Fruit fly (Drosophila melanogaster) whole organism, embryonic: Measurements from ENCODE around the gene upd2.
A peak's percentile ranks its signal among the peaks of the same experiment; 100 is the strongest.

Experiments used
- Awh ChIP-seq: fragments of 200-800 bp; sonication (Bioruptor generic); IDR thresholded peaks from 2 replicates; pipeline ENCODE4, ENCODE4 v1.3.6; 2022; ENCODE audit warnings: missing biosample characterization, missing genetic modification characterization
- Bdp1 ChIP-seq: fragments of 200-800 bp; sonication (Bioruptor generic); optimal IDR thresholded peaks from 3 replicates; lab custom pipeline; 2016; ENCODE audit warnings: missing biosample characterization, missing genetic modification characterization
- Blimp-1 ChIP-seq: fragments of 200-800 bp; sonication (Bioruptor generic); optimal IDR thresholded peaks from 3 replicates; lab custom pipeline; 2018; ENCODE audit warnings: missing biosample characterization, missing genetic modification characterization, mild to moderate bottlenecking, moderate library complexity, missing genetic modification reagents
- CG11560 ChIP-seq: fragments of 200-800 bp; sonication (Bioruptor generic); IDR thresholded peaks from 3 replicates; pipeline ENCODE4 v1.3.6; 2022; ENCODE audit warnings: missing biosample characterization, missing genetic modification characterization
- CG12071 ChIP-seq: fragments of 200-800 bp; sonication (Bioruptor generic); optimal IDR thresholded peaks from 3 replicates; lab custom pipeline; 2018; ENCODE audit warnings: missing biosample characterization, mild to moderate bottlenecking, missing genetic modification characterization
- CG15269 ChIP-seq: fragments of 200-800 bp; sonication (Bioruptor generic); optimal IDR thresholded peaks from 2 replicates; lab custom pipeline; 2018; ENCODE audit warnings: missing biosample characterization, mild to moderate bottlenecking, missing genetic modification characterization, moderate library complexity
- CG1647 ChIP-seq: fragments of 200-800 bp; sonication (Bioruptor generic); optimal IDR thresholded peaks from 3 replicates; lab custom pipeline; 2016; ENCODE audit warnings: missing biosample characterization, missing genetic modification characterization
- CG17568 ChIP-seq: fragments of 200-800 bp; sonication (Bioruptor generic); optimal IDR thresholded peaks from 2 replicates; lab custom pipeline; 2018; ENCODE audit warnings: missing biosample characterization, mild to moderate bottlenecking, missing genetic modification characterization, moderate library complexity
- CG31388 ChIP-seq: fragments of 200-800 bp; sonication (Bioruptor generic); optimal IDR thresholded peaks from 2 replicates; lab custom pipeline; 2016; ENCODE audit warnings: missing biosample characterization, missing genetic modification characterization
- CG3726 ChIP-seq: fragments of 200-800 bp; sonication (Bioruptor generic); IDR thresholded peaks from 3 replicates; pipeline ENCODE4, ENCODE4 v1.3.6; 2022; ENCODE audit warnings: missing biosample characterization, missing genetic modification characterization
- CG4360 ChIP-seq: fragments of 200-800 bp; sonication (Bioruptor generic); IDR thresholded peaks from 2 replicates; pipeline ENCODE4 v1.3.6; 2022; ENCODE audit warnings: missing biosample characterization, missing genetic modification characterization
- CG4707 ChIP-seq: fragments of 200-800 bp; sonication (Bioruptor generic); optimal IDR thresholded peaks from 2 replicates; lab custom pipeline; 2018; ENCODE audit warnings: missing biosample characterization, mild to moderate bottlenecking, missing genetic modification characterization, moderate library complexity
- CG6175 ChIP-seq: fragments of 200-800 bp; sonication (Bioruptor generic); IDR thresholded peaks from 3 replicates; pipeline ENCODE4 v1.3.6; 2022; ENCODE audit warnings: missing biosample characterization, missing genetic modification characterization
- CG6654 ChIP-seq: fragments of 200-800 bp; sonication (Bioruptor generic); optimal IDR thresholded peaks from 2 replicates; lab custom pipeline; 2017; ENCODE audit warnings: missing biosample characterization, mild to moderate bottlenecking, missing genetic modification characterization
- CG6765 ChIP-seq: fragments of 200-800 bp; sonication (Bioruptor generic); optimal IDR thresholded peaks from 3 replicates; lab custom pipeline; 2017; ENCODE audit warnings: missing biosample characterization, mild to moderate bottlenecking, missing genetic modification characterization
- CG6813 ChIP-seq: fragments of 200-800 bp; sonication (Bioruptor generic); optimal IDR thresholded peaks from 2 replicates; lab custom pipeline; 2017; ENCODE audit warnings: missing biosample characterization, missing genetic modification characterization, mild to moderate bottlenecking, moderate library complexity, missing genetic modification reagents
- CG8290 ChIP-seq, 3 experiments: fragments of 200-800 bp; sonication (Bioruptor generic); optimal IDR thresholded peaks; 2 replicates each; lab custom pipeline; 2016 to 2019; ENCODE audit warnings: missing biosample characterization in 3 of 3, missing genetic modification characterization in 3 of 3, mild to moderate bottlenecking in 2 of 3, moderate library complexity in 1 of 3
- CG9609 ChIP-seq: fragments of 200-800 bp; sonication (Bioruptor generic); optimal IDR thresholded peaks from 3 replicates; lab custom pipeline; 2016; ENCODE audit warnings: missing biosample characterization, missing genetic modification characterization
- CHES-1-like ChIP-seq: fragments of 200-800 bp; sonication (Bioruptor generic); optimal IDR thresholded peaks from 2 replicates; lab custom pipeline; 2016; ENCODE audit warnings: missing biosample characterization, missing genetic modification characterization
- CkIIα-i1 ChIP-seq: fragments of 200-800 bp; sonication (Bioruptor generic); IDR thresholded peaks from 2 replicates; pipeline ENCODE4 v1.3.6; 2022; ENCODE audit warnings: missing biosample characterization, missing genetic modification characterization
- Deaf1 ChIP-seq: fragments of 200-800 bp; optimal IDR thresholded peaks from 3 replicates; lab custom pipeline; 2019; ENCODE audit warnings: missing biosample characterization, mild to moderate bottlenecking, missing genetic modification characterization, moderate library complexity
- Fer1 ChIP-seq: fragments of 200-800 bp; sonication (Bioruptor generic); optimal IDR thresholded peaks from 2 replicates; lab custom pipeline; 2017; ENCODE audit warnings: missing biosample characterization, mild to moderate bottlenecking, missing genetic modification characterization
- Fer2 ChIP-seq: fragments of 200-800 bp; sonication (Bioruptor generic); optimal IDR thresholded peaks from 2 replicates; lab custom pipeline; 2018; ENCODE audit warnings: missing biosample characterization, mild to moderate bottlenecking, missing genetic modification characterization, moderate library complexity
- HHEX ChIP-seq: fragments of 200-800 bp; sonication (Bioruptor generic); optimal IDR thresholded peaks from 3 replicates; lab custom pipeline; 2017; ENCODE audit warnings: missing biosample characterization, mild to moderate bottlenecking, missing genetic modification characterization, missing genetic modification reagents
- Jarid2 ChIP-seq: fragments of 200-800 bp; sonication (Bioruptor generic); optimal IDR thresholded peaks from 3 replicates; lab custom pipeline; 2017; ENCODE audit warnings: mild to moderate bottlenecking, missing biosample characterization, missing genetic modification reagents, missing genetic modification characterization
- Lhr ChIP-seq: fragments of 200-800 bp; sonication (Bioruptor generic); optimal IDR thresholded peaks from 3 replicates; lab custom pipeline; 2017; ENCODE audit warnings: mild to moderate bottlenecking, missing biosample characterization, missing genetic modification reagents, missing genetic modification characterization
- Nf-YB ChIP-seq: fragments of 200-800 bp; sonication (Bioruptor generic); optimal IDR thresholded peaks from 3 replicates; lab custom pipeline; 2019; ENCODE audit warnings: missing biosample characterization, mild to moderate bottlenecking, missing genetic modification characterization, moderate library complexity
- NfI ChIP-seq: fragments of 200-800 bp; sonication (Bioruptor generic); optimal IDR thresholded peaks from 3 replicates; lab custom pipeline; 2018; ENCODE audit warnings: missing biosample characterization, mild to moderate bottlenecking, missing genetic modification characterization, moderate library complexity
- Scr ChIP-seq: fragments of 200-800 bp; sonication (Bioruptor generic); IDR thresholded peaks from 2 replicates; pipeline ENCODE4 v1.3.6; 2022; ENCODE audit warnings: missing biosample characterization, missing genetic modification characterization; ENCODE audit not compliant: partially characterized antibody
- Xrp1 ChIP-seq: fragments of 200-800 bp; sonication (Bioruptor generic); IDR thresholded peaks from 2 replicates; pipeline ENCODE4 v1.3.6; 2022; ENCODE audit warnings: missing biosample characterization, missing genetic modification characterization
- ab ChIP-seq: fragments of 200-800 bp; sonication (Bioruptor generic); optimal IDR thresholded peaks from 2 replicates; lab custom pipeline; 2016; ENCODE audit warnings: missing biosample characterization, missing genetic modification characterization
- ac ChIP-seq: fragments of 200-800 bp; sonication (Bioruptor generic); optimal IDR thresholded peaks from 3 replicates; lab custom pipeline; 2017; ENCODE audit warnings: missing biosample characterization, mild to moderate bottlenecking, missing genetic modification characterization
- br ChIP-seq: fragments of >200 bp; optimal IDR thresholded peaks from 2 replicates; lab custom pipeline; 2017
- caup ChIP-seq: fragments of 200-800 bp; sonication (Bioruptor generic); optimal IDR thresholded peaks from 3 replicates; lab custom pipeline; 2017; ENCODE audit warnings: missing biosample characterization, mild to moderate bottlenecking, missing genetic modification characterization, moderate library complexity; ENCODE audit not compliant: severe bottlenecking
- crp ChIP-seq, 2 experiments: fragments of 200-800 bp; sonication (Bioruptor generic); optimal IDR thresholded peaks; 2 replicates in 1 of 2; 3 replicates in 1 of 2; lab custom pipeline; 2017; ENCODE audit warnings: missing biosample characterization in 2 of 2, missing genetic modification characterization in 2 of 2, mild to moderate bottlenecking in 1 of 2, moderate library complexity in 1 of 2
- danr ChIP-seq: fragments of 200-800 bp; sonication (Bioruptor generic); IDR thresholded peaks from 2 replicates; pipeline ENCODE4 v1.3.6; 2022; ENCODE audit warnings: missing biosample characterization, missing genetic modification characterization
- dpn ChIP-seq, 2 experiments: fragments of 200-800 bp; sonication (Bioruptor generic); optimal IDR thresholded peaks; 3 replicates each; lab custom pipeline; 2016; ENCODE audit warnings: missing biosample characterization in 2 of 2, missing genetic modification characterization in 2 of 2
- gcm2 ChIP-seq: fragments of 200-800 bp; sonication (Bioruptor generic); optimal IDR thresholded peaks from 2 replicates; lab custom pipeline; 2016; ENCODE audit warnings: missing biosample characterization, missing genetic modification characterization
- grau ChIP-seq: fragments of 200-800 bp; optimal IDR thresholded peaks from 3 replicates; lab custom pipeline; 2019; ENCODE audit warnings: missing biosample characterization, mild to moderate bottlenecking, missing genetic modification characterization, moderate library complexity
- gro ChIP-seq: fragments of 200-800 bp; sonication (Bioruptor generic); optimal IDR thresholded peaks from 2 replicates; lab custom pipeline; 2016; ENCODE audit warnings: missing biosample characterization, missing genetic modification characterization
- h ChIP-seq: fragments of >200 bp; optimal IDR thresholded peaks from 2 replicates; lab custom pipeline; 2017
- insv ChIP-seq, 2 experiments: fragments of 200-800 bp; sonication (Bioruptor generic); optimal IDR thresholded peaks; 3 replicates each; lab custom pipeline; 2016 to 2018; ENCODE audit warnings: missing biosample characterization in 2 of 2, missing genetic modification characterization in 2 of 2
- kni ChIP-seq: fragments of 200-800 bp; sonication (Bioruptor generic); optimal IDR thresholded peaks from 3 replicates; lab custom pipeline; 2017; ENCODE audit warnings: mild to moderate bottlenecking, missing biosample characterization, missing genetic modification reagents, missing genetic modification characterization
- lab ChIP-seq: fragments of 200-800 bp; sonication (Bioruptor generic); optimal IDR thresholded peaks from 3 replicates; lab custom pipeline; 2017; ENCODE audit warnings: missing biosample characterization, missing genetic modification characterization, mild to moderate bottlenecking, moderate library complexity, missing genetic modification reagents
- org-1 ChIP-seq: fragments of 200-800 bp; sonication (Bioruptor generic); optimal IDR thresholded peaks from 2 replicates; lab custom pipeline; 2017; ENCODE audit warnings: missing biosample characterization, missing genetic modification characterization
- otp ChIP-seq: fragments of 200-800 bp; sonication (Bioruptor generic); IDR thresholded peaks from 3 replicates; pipeline ENCODE4, ENCODE4 v1.3.6; 2022; ENCODE audit warnings: missing biosample characterization, missing genetic modification characterization
- pita ChIP-seq: fragments of 200-800 bp; sonication (Bioruptor generic); optimal IDR thresholded peaks from 2 replicates; lab custom pipeline; 2017; ENCODE audit warnings: missing biosample characterization, mild to moderate bottlenecking, missing genetic modification characterization
- sens ChIP-seq: fragments of 200-800 bp; sonication (Bioruptor generic); peaks from one replicate; lab custom pipeline; 2016; ENCODE audit warnings: missing biosample characterization, missing genetic modification characterization
- sob ChIP-seq: fragments of 200-800 bp; sonication (Bioruptor generic); IDR thresholded peaks from 2 replicates; pipeline ENCODE4 v1.3.6; 2022; ENCODE audit warnings: missing biosample characterization, missing genetic modification characterization
- vfl ChIP-seq: fragments of 200-800 bp; sonication (Bioruptor generic); optimal IDR thresholded peaks from 2 replicates; lab custom pipeline; 2016; ENCODE audit warnings: missing biosample characterization, missing genetic modification characterization
- zen ChIP-seq: fragments of 200-800 bp; sonication (Bioruptor generic); optimal IDR thresholded peaks from 3 replicates; lab custom pipeline; 2018; ENCODE audit warnings: missing biosample characterization, mild to moderate bottlenecking, missing genetic modification characterization, moderate library complexity

Gene upd2

dm6 chrX:18239301-18239700 lies 3.8 kb downstream of the upd2 start (continued):
- TF ChIP-seq CG8290 (GFP tag; optimal IDR thresholded peaks at IDR 0.05; lab: Kevin White, UChicago): peak; percentile 66
- TF ChIP-seq CG8290 (tag; optimal IDR thresholded peaks at IDR 0.05; lab: Kevin White, UChicago): peak in 1 of 2 experiments; percentile 81
- no peak for TF ChIP-seq Fer2 (tag; lab: Kevin White, UChicago)
- no peak for TF ChIP-seq CG1647 (GFP tag; lab: Kevin White, UChicago)
- TF ChIP-seq HHEX (GFP tag; lab: Kevin White, UChicago): no peak
- peak in 1 of 2 experiments; percentile 48 for TF ChIP-seq dpn (GFP tag; optimal IDR thresholded peaks at IDR 0.05; lab: Kevin White, UChicago)
- TF ChIP-seq otp (GFP tag; lab: Robert Waterston, UW): 0 out of 3 replicates have a peak, but pooled peaks have one; percentile 11
- TF ChIP-seq Bdp1 (GFP tag; lab: Kevin White, UChicago): no peak
- no peak for TF ChIP-seq CG6765 (GFP tag; lab: Kevin White, UChicago)
- TF ChIP-seq CG4360 (GFP tag; lab: Robert Waterston, UW): no peak
- no peak for TF ChIP-seq sens (GFP tag; lab: Kevin White, UChicago)
- TF ChIP-seq Lhr: peak; percentile 71
- peak; percentile 6 for TF ChIP-seq grau (tag; lab: Kevin White, UChicago)
- TF ChIP-seq ab (GFP tag; lab: Kevin White, UChicago): no peak
- no peak for TF ChIP-seq CHES-1-like (GFP tag; lab: Kevin White, UChicago)
- TF ChIP-seq Xrp1: no peak; the same call in 1 of the 2 replicates
- peak; percentile 44 for TF ChIP-seq zen (tag; lab: Kevin White, UChicago)
- no peak for TF ChIP-seq sob (GFP tag; lab: Robert Waterston, UW)
- TF ChIP-seq gro (GFP tag; lab: Kevin White, UChicago): no peak
- no peak for TF ChIP-seq insv (GFP tag; optimal IDR thresholded peaks at IDR 0.05; lab: Kevin White, UChicago)
- no peak for TF ChIP-seq caup (GFP tag; lab: Kevin White, UChicago)
- TF ChIP-seq Blimp-1 (GFP tag; lab: Kevin White, UChicago): peak; percentile 5
- TF ChIP-seq CG11560 (tag; lab: Robert Waterston, UW): no peak
- no peak for TF ChIP-seq Nf-YB (GFP tag; lab: Kevin White, UChicago)
- no peak for TF ChIP-seq CG6654 (GFP tag; lab: Kevin White, UChicago)
- peak; percentile 13 for TF ChIP-seq CG9609 (GFP tag; lab: Kevin White, UChicago)
- no peak for TF ChIP-seq CG3726
- no peak for TF ChIP-seq Fer1 (GFP tag; lab: Kevin White, UChicago)
- TF ChIP-seq CG31388: no peak
- TF ChIP-seq crp (GFP tag; optimal IDR thresholded peaks at IDR 0.05; lab: Kevin White, UChicago): no peak
- no peak for TF ChIP-seq kni (GFP tag; lab: Kevin White, UChicago)
- TF ChIP-seq CG6813 (GFP tag; lab: Kevin White, UChicago): no peak
- TF ChIP-seq Scr (GFP tag; lab: Robert Waterston, UW): no peak
- TF ChIP-seq pita (GFP tag; lab: Kevin White, UChicago): no peak
- no peak for TF ChIP-seq Jarid2
- no peak for TF ChIP-seq CG6175
- TF ChIP-seq vfl (GFP tag; lab: Kevin White, UChicago): no peak
- TF ChIP-seq br (lab: Kevin White, UChicago): no peak
- TF ChIP-seq danr (GFP tag; lab: Robert Waterston, UW): no peak
- peak; percentile 7 for TF ChIP-seq CG12071
- TF ChIP-seq CkIIα-i1 (GFP tag; lab: Robert Waterston, UW): no peak
- TF ChIP-seq CG15269: no peak
- TF ChIP-seq org-1 (GFP tag; lab: Kevin White, UChicago): no peak
- TF ChIP-seq NfI (GFP tag; lab: Kevin White, UChicago): peak; percentile 33
- TF ChIP-seq CG4707 (GFP tag; lab: Kevin White, UChicago): no peak
- peak; percentile 12 for TF ChIP-seq lab
- no peak for TF ChIP-seq CG17568 (GFP tag; lab: Kevin White, UChicago)
- TF ChIP-seq Awh (GFP tag; lab: Robert Waterston, UW): no peak
- TF ChIP-seq Deaf1: peak; percentile 0
- TF ChIP-seq gcm2 (GFP tag; lab: Kevin White, UChicago): no peak
- TF ChIP-seq h (lab: Kevin White, UChicago): no peak
- TF ChIP-seq ac (GFP tag; lab: Kevin White, UChicago): no peak
